Fruit fly (Drosophila melanogaster): ENCODE measurements around the gene CG8036.

DNA sequence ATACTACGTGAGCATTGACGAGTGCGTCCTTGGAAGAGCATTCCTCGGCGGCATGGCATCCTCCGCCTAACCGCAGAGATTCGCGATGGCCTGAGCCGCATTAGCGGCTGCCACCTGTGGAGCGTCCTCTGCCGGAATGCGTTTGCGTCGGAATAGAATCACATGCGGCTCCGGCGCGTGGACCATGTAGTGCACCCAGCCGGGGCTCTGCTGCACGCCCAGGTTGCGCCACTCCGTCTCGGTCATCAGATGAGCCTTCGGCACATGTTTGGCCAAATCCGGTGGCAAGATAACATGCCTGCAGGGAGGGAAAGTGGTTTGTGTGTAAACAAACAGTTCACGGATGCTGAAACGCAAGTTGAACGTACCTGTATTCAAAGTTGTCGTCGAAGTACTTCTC lies 47.7 kb downstream of the CG8036 start:
- no peak for TF ChIP-seq achi (GFP tag; optimal IDR thresholded peaks at IDR 0.05)
- no peak for TF ChIP-seq topi (GFP tag; optimal IDR thresholded peaks at IDR 0.05)
- no peak for TF ChIP-seq vri (GFP tag; optimal IDR thresholded peaks at IDR 0.05)
- TF ChIP-seq Lpt (GFP tag; optimal IDR thresholded peaks at IDR 0.05) = no peak
